Fruit fly (Drosophila melanogaster): ENCODE data around the gene CG31251.

CG31251 gene

dm6 chr3R:17670857-17671336, 13.8 kb downstream of the CG31251 start, which contains the start of the genes CG7523 and Mps1 (continued):
- TF ChIP-seq ci (GFP tag; IDR thresholded peaks at IDR 0.05) (peak; percentile 25; the same call in 1 of the 3 replicates), CG34224 (GFP tag; IDR thresholded peaks at IDR 0.05; ENCODE audit: partially characterized antibody) (no peak), so (GFP tag; IDR thresholded peaks at IDR 0.05) (no peak), CG13894 (tag; optimal IDR thresholded peaks at IDR 0.05) (no peak), Dfd (GFP tag; optimal IDR thresholded peaks at IDR 0.05) (no peak), YL-1 (GFP tag; optimal IDR thresholded peaks at IDR 0.05) (peak; percentile 47), vnd (GFP tag; IDR thresholded peaks at IDR 0.05; ENCODE audit: partially characterized antibody) (no peak), Ets65A (GFP tag) (no peak), CG14710 (tag; optimal IDR thresholded peaks at IDR 0.05) (peak; percentile 98), HLH54F (GFP tag; optimal IDR thresholded peaks at IDR 0.05) (no peak), CG14014 (GFP tag; IDR thresholded peaks at IDR 0.05) (no peak), Antp (GFP tag; optimal IDR thresholded peaks at IDR 0.05) (no peak), CG4707 (GFP tag; optimal IDR thresholded peaks at IDR 0.05) (no peak), Dref (GFP tag; IDR thresholded peaks at IDR 0.05) (peak; percentile 35; the same call in 1 of the 2 replicates), CrebB (tag; optimal IDR thresholded peaks at IDR 0.05) (no peak), CG17359 (tag; optimal IDR thresholded peaks at IDR 0.05) (no peak), pan (optimal IDR thresholded peaks at IDR 0.05) (no peak), pan (GFP tag; optimal IDR thresholded peaks at IDR 0.05 in 1 of 2, IDR thresholded peaks at IDR 0.05 in 1 of 2) (peak in 1 of 2 experiments; percentile 31), hkb (optimal IDR thresholded peaks at IDR 0.05) (peak; percentile 3), hkb (GFP tag; IDR thresholded peaks at IDR 0.05) (no peak), CG4820 (GFP tag; optimal IDR thresholded peaks at IDR 0.05) (no peak), CG5245 (GFP tag; optimal IDR thresholded peaks at IDR 0.05) (no peak), prd (optimal IDR thresholded peaks at IDR 0.05) (no peak), prd (GFP tag; IDR thresholded peaks at IDR 0.05) (no peak), CG15514 (GFP tag; optimal IDR thresholded peaks at IDR 0.05) (peak; percentile 73), Dbx (GFP tag; IDR thresholded peaks at IDR 0.05) (no peak), zfh2 (GFP tag; optimal IDR thresholded peaks at IDR 0.05) (no peak), ind (GFP tag; optimal IDR thresholded peaks at IDR 0.05) (no peak), Adf1 (GFP tag; IDR thresholded peaks at IDR 0.05) (no peak), tio (GFP tag; optimal IDR thresholded peaks at IDR 0.05) (no peak), Nf-YA (GFP tag; IDR thresholded peaks at IDR 0.05) (no peak), CG17802 (tag; optimal IDR thresholded peaks at IDR 0.05) (no peak), CG30431 (GFP tag; optimal IDR thresholded peaks at IDR 0.05) (no peak), Dad (GFP tag; optimal IDR thresholded peaks at IDR 0.05) (no peak), CG2116 (GFP tag; optimal IDR thresholded peaks at IDR 0.05) (peak; percentile 68), CG9609 (GFP tag; optimal IDR thresholded peaks at IDR 0.05) (no peak), CoRest (tag; optimal IDR thresholded peaks at IDR 0.05) (peak; percentile 16), CG32772 (GFP tag; IDR thresholded peaks at IDR 0.05) (no peak), pnt (GFP tag; optimal IDR thresholded peaks at IDR 0.05) (no peak), CG12236 (GFP tag; optimal IDR thresholded peaks at IDR 0.05) (no peak), esg (GFP tag; conservative IDR thresholded peaks at IDR 0.05) (no peak), CG6854 (GFP tag; optimal IDR thresholded peaks at IDR 0.05) (no peak), bcd (GFP tag; optimal IDR thresholded peaks at IDR 0.05) (no peak), CG11696 (GFP tag; IDR thresholded peaks at IDR 0.05) (no peak), pzg (GFP tag; optimal IDR thresholded peaks at IDR 0.05) (peak; percentile 73), Max (GFP tag; optimal IDR thresholded peaks at IDR 0.05) (no peak), Aef1 (GFP tag; IDR thresholded peaks at IDR 0.05) (no peak), CG2889 (GFP tag; IDR thresholded peaks at IDR 0.05) (no peak), grau (tag; optimal IDR thresholded peaks at IDR 0.05) (peak; percentile 26), caup (GFP tag; optimal IDR thresholded peaks at IDR 0.05; ENCODE audit: severe bottlenecking) (no peak), CG1024 (GFP tag; IDR thresholded peaks at IDR 0.05) (no peak), CG4617 (GFP tag; optimal IDR thresholded peaks at IDR 0.05; ENCODE audit: borderline replicate concordance) (peak; percentile 51), Rfx (GFP tag; IDR thresholded peaks at IDR 0.05) (no peak)
